Fruit fly (Drosophila melanogaster) whole organism: ENCODE data around the gene CG13084.

ENCODE experiments used
- CG8478 ChIP-seq: fragments of >200 bp; optimal IDR thresholded peaks from 2 replicates; lab custom pipeline; 2018; ENCODE audit warnings: inconsistent platforms
- Dll ChIP-seq: fragments of >200 bp; optimal IDR thresholded peaks from 2 replicates; lab custom pipeline; 2017
- EcR ChIP-seq, 2 experiments: fragments of >200 bp; optimal IDR thresholded peaks; 2 replicates each; lab custom pipeline; 2017; ENCODE audit warnings: missing biosample characterization in 2 of 2, missing genetic modification characterization in 2 of 2, missing genetic modification reagents in 2 of 2
- pan ChIP-seq: fragments of >200 bp; optimal IDR thresholded peaks from 2 replicates; lab custom pipeline; 2017
- psq ChIP-seq: fragments of >200 bp; optimal IDR thresholded peaks from 2 replicates; lab custom pipeline; 2017
- usp ChIP-seq: fragments of >200 bp; optimal IDR thresholded peaks from 2 replicates; lab custom pipeline; 2017; ENCODE audit warnings: missing biosample characterization, missing genetic modification characterization, mixed read lengths

DNA sequence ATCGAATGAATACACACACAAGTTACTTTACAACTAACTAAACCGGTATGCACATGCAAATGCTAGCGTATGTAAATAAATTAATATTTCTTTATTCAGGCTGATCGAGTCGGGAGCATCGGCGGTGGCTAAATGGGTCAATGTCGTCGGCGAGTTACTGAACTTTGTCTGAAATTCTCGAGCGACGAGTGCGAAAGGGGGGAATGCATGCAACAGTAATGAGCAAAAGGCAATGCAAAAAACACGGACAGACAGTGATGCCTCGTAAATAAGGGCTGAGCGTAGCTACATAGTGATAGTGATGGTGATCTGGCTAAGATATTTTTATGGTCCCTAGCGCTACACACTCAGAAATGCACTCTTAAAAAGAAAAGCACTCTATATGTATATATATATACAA is 44.0 kb upstream of the CG13084 start:
- TF ChIP-seq EcR (GFP tag; optimal IDR thresholded peaks at IDR 0.05; lab: Kevin White, UChicago): peak in 1 of 2 experiments; percentile 75
- TF ChIP-seq CG8478 (lab: Kevin White, UChicago): no peak
- no peak for TF ChIP-seq psq (lab: Kevin White, UChicago)
- TF ChIP-seq usp (GFP tag; lab: Kevin White, UChicago): no peak
- no peak for TF ChIP-seq Dll (lab: Kevin White, UChicago)
- no peak for TF ChIP-seq pan (lab: Kevin White, UChicago)
